Worm (Caenorhabditis elegans): ENCODE data around the gene dhs-21.

DNA sequence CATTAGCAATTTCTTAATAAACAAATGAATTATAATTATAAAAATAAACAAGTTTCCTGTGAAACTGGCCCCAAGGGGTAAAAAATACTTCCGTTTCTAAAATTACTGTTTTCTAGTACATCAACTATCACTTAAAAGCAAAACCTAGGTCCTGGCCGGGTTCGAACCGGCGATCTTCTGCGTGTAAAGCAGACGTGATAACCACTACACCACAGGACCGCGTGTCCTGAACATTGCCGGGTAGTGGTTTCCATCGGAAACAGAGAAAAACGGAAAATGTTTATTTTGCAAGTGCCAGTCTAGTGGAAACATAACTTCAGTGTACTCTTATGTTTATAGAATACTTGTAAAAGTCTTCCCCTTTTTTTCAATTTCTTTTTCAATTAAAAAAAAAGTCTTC lies 50.2 kb downstream of the dhs-21 start:
- TF ChIP-seq ztf-11 (tag; optimal IDR thresholded peaks at IDR 0.05) (no peak), R02D3.7 (tag; optimal IDR thresholded peaks at IDR 0.05) (no peak), unc-62 (GFP tag; optimal IDR thresholded peaks at IDR 0.05) (no peak), lin-39 (tag; optimal IDR thresholded peaks at IDR 0.05) (no peak), lin-13 (GFP tag; optimal IDR thresholded peaks at IDR 0.05) (no peak)

Measured in whole organism, L2 larva.